Worm (Caenorhabditis elegans) whole organism, L1 larva: ENCODE data around the gene glb-11.
A peak's percentile ranks its signal among the peaks of the same experiment; 100 is the strongest.

ENCODE experiments used
- C04F5.9 ChIP-seq: sonication (generic microtip); optimal IDR thresholded peaks from 2 replicates; lab custom pipeline; 2016; ENCODE audit warnings: missing genetic modification characterization, missing compliant biosample characterization
- C34B4.2 ChIP-seq: sonication (generic microtip); optimal IDR thresholded peaks from 2 replicates; lab custom pipeline; 2017; ENCODE audit warnings: mild to moderate bottlenecking, missing genetic modification characterization, missing compliant biosample characterization
- F16B12.6 ChIP-seq: fragments of 150-350 bp; optimal IDR thresholded peaks from 2 replicates; lab custom pipeline; 2014; ENCODE audit warnings: missing biosample characterization, missing genetic modification characterization
- alr-1 ChIP-seq: fragments of 200-800 bp; sonication (Bioruptor generic); optimal IDR thresholded peaks from 2 replicates; lab custom pipeline; 2018; ENCODE audit warnings: borderline replicate concordance, mild to moderate bottlenecking, missing genetic modification characterization, missing compliant biosample characterization
- ama-1 ChIP-seq: fragments of 150-350 bp; optimal IDR thresholded peaks from 2 replicates; lab custom pipeline; 2014
- blmp-1 ChIP-seq: fragments of 150-350 bp; optimal IDR thresholded peaks from 2 replicates; lab custom pipeline; 2014; ENCODE audit warnings: missing biosample characterization, missing genetic modification characterization
- ceh-63 ChIP-seq: fragments of 200-800 bp; sonication (Bioruptor generic); optimal IDR thresholded peaks from 2 replicates; lab custom pipeline; 2018; ENCODE audit warnings: mild to moderate bottlenecking, missing genetic modification characterization, missing compliant biosample characterization
- ceh-8 ChIP-seq: fragments of 200-800 bp; sonication (Bioruptor generic); optimal IDR thresholded peaks from 2 replicates; lab custom pipeline; 2018; ENCODE audit warnings: mild to moderate bottlenecking, missing genetic modification characterization, moderate library complexity, missing compliant biosample characterization
- ceh-82 ChIP-seq, 3 experiments: fragments of 150-350 bp in 1 of 3; sonication (generic microtip) in 2 of 3; optimal IDR thresholded peaks; 2 replicates each; lab custom pipeline; 2014 to 2017; ENCODE audit warnings: missing biosample characterization in 3 of 3, missing genetic modification characterization in 3 of 3
- ceh-88 ChIP-seq: fragments of 200-800 bp; sonication (Bioruptor generic); IDR thresholded peaks from 2 replicates; pipeline ENCODE4 v1.3.6; 2022; ENCODE audit warnings: missing genetic modification characterization, missing compliant biosample characterization
- ceh-90 ChIP-seq: sonication (generic microtip); optimal IDR thresholded peaks from 2 replicates; lab custom pipeline; 2016; ENCODE audit warnings: missing genetic modification characterization, missing compliant biosample characterization
- dpl-1 ChIP-seq, 3 experiments: fragments of 150-350 bp in 2 of 3; sonication (generic microtip) in 1 of 3; optimal IDR thresholded peaks; 2 replicates each; lab custom pipeline; 2014 to 2017; ENCODE audit warnings: missing biosample characterization in 3 of 3, missing genetic modification characterization in 3 of 3, missing genetic modification reagents in 3 of 3
- dsc-1 ChIP-seq: sonication (generic microtip); optimal IDR thresholded peaks from 2 replicates; lab custom pipeline; 2016; ENCODE audit warnings: mild to moderate bottlenecking, missing genetic modification characterization, missing compliant biosample characterization
- egl-13 ChIP-seq: sonication (generic microtip); optimal IDR thresholded peaks from 2 replicates; lab custom pipeline; 2016; ENCODE audit warnings: missing genotype, missing genetic modification reagents, missing genetic modification characterization, missing compliant biosample characterization
- elt-3 ChIP-seq, 6 experiments: fragments of 150-350 bp in 1 of 6; sonication (generic microtip); optimal IDR thresholded peaks; 2 replicates each; lab custom pipeline; 2017 to 2018; ENCODE audit warnings: missing biosample characterization in 6 of 6, missing genetic modification characterization in 6 of 6, inconsistent platforms in 1 of 6
- ets-5 ChIP-seq: fragments of 200-800 bp; sonication (Bioruptor generic); IDR thresholded peaks from 2 replicates; pipeline ENCODE4 v1.3.6; 2022; ENCODE audit warnings: missing genetic modification characterization, missing compliant biosample characterization
- fkh-4 ChIP-seq: sonication (generic microtip); optimal IDR thresholded peaks from 2 replicates; lab custom pipeline; 2016; ENCODE audit warnings: missing compliant biosample characterization, missing genetic modification characterization, borderline replicate concordance
- hpl-2 ChIP-seq: fragments of 150-350 bp; optimal IDR thresholded peaks from 2 replicates; lab custom pipeline; 2014; ENCODE audit warnings: missing biosample characterization, missing genetic modification reagents, missing genetic modification characterization
- irx-1 ChIP-seq: sonication (generic microtip); optimal IDR thresholded peaks from 2 replicates; lab custom pipeline; 2016; ENCODE audit warnings: missing genetic modification characterization, missing compliant biosample characterization
- isw-1 ChIP-seq: fragments of 200-800 bp; sonication (Bioruptor generic); IDR thresholded peaks from 2 replicates; pipeline ENCODE4 v1.3.6; 2022; ENCODE audit warnings: missing genetic modification characterization, missing compliant biosample characterization
- lin-13 ChIP-seq: fragments of 150-350 bp; optimal IDR thresholded peaks from 2 replicates; lab custom pipeline; 2014; ENCODE audit warnings: missing biosample characterization, missing genetic modification reagents, missing genetic modification characterization
- lin-14 ChIP-seq: fragments of 200-800 bp; sonication (Bioruptor generic); optimal IDR thresholded peaks from 2 replicates; lab custom pipeline; 2018; ENCODE audit warnings: mild to moderate bottlenecking, missing genetic modification characterization, moderate library complexity, missing compliant biosample characterization
- lin-15B ChIP-seq: fragments of 150-350 bp; sonication (generic microtip); optimal IDR thresholded peaks from 3 replicates; lab custom pipeline; 2014; ENCODE audit warnings: missing biosample characterization, missing genetic modification characterization
- lin-39 ChIP-seq: fragments of 150-350 bp; optimal IDR thresholded peaks from 2 replicates; lab custom pipeline; 2014; ENCODE audit warnings: missing biosample characterization, missing genetic modification reagents, missing genetic modification characterization
- lir-3 ChIP-seq: sonication (generic microtip); optimal IDR thresholded peaks from 2 replicates; lab custom pipeline; 2016; ENCODE audit warnings: mild to moderate bottlenecking, missing genetic modification characterization, moderate library complexity, missing compliant biosample characterization; ENCODE audit not compliant: poor library complexity
- lsy-2 ChIP-seq, 2 experiments: fragments of 150-350 bp; optimal IDR thresholded peaks; 2 replicates each; lab custom pipeline; 2014; ENCODE audit warnings: missing biosample characterization in 2 of 2, missing genetic modification characterization in 2 of 2
- mdl-1 ChIP-seq, 2 experiments: fragments of 150-350 bp; optimal IDR thresholded peaks; 2 replicates each; lab custom pipeline; 2014 to 2017; ENCODE audit warnings: missing biosample characterization in 2 of 2, missing genetic modification characterization in 2 of 2, inconsistent platforms in 1 of 2
- mep-1 ChIP-seq: fragments of 150-350 bp; optimal IDR thresholded peaks from 2 replicates; lab custom pipeline; 2014; ENCODE audit warnings: missing biosample characterization, missing genetic modification characterization
- nhr-12 ChIP-seq: sonication (generic microtip); optimal IDR thresholded peaks from 2 replicates; lab custom pipeline; 2017; ENCODE audit warnings: missing biosample characterization, missing genetic modification characterization
- nhr-20 ChIP-seq: sonication (generic microtip); optimal IDR thresholded peaks from 2 replicates; lab custom pipeline; 2016; ENCODE audit warnings: mild to moderate bottlenecking, missing genetic modification characterization, missing compliant biosample characterization
- nhr-47 ChIP-seq: sonication (generic microtip); optimal IDR thresholded peaks from 2 replicates; lab custom pipeline; 2016; ENCODE audit warnings: mild to moderate bottlenecking, missing genetic modification characterization, moderate library complexity, missing compliant biosample characterization
- nhr-71 ChIP-seq: sonication (generic microtip); optimal IDR thresholded peaks from 2 replicates; lab custom pipeline; 2016; ENCODE audit warnings: mild to moderate bottlenecking, missing genetic modification characterization, moderate library complexity, missing compliant biosample characterization
- nhr-76 ChIP-seq: sonication (generic microtip); optimal IDR thresholded peaks from 2 replicates; lab custom pipeline; 2017; ENCODE audit warnings: missing biosample characterization, missing genetic modification characterization
- nhr-84 ChIP-seq: sonication (generic microtip); optimal IDR thresholded peaks from 2 replicates; lab custom pipeline; 2017; ENCODE audit warnings: missing biosample characterization, missing genetic modification characterization
- nhr-85 ChIP-seq: sonication (generic microtip); peaks from one replicate; lab custom pipeline; 2016; ENCODE audit warnings: missing genetic modification characterization, inconsistent platforms, missing compliant biosample characterization
- nhr-90 ChIP-seq: sonication (generic microtip); optimal IDR thresholded peaks from 2 replicates; lab custom pipeline; 2016; ENCODE audit warnings: mild to moderate bottlenecking, missing genetic modification characterization, missing compliant biosample characterization; ENCODE audit not compliant: poor library complexity
- pax-3 ChIP-seq: fragments of 200-800 bp; sonication (Bioruptor generic); optimal IDR thresholded peaks from 2 replicates; lab custom pipeline; 2018; ENCODE audit warnings: mild to moderate bottlenecking, missing genetic modification characterization, moderate library complexity, missing compliant biosample characterization
- rnt-1 ChIP-seq: sonication (generic microtip); optimal IDR thresholded peaks from 2 replicates; lab custom pipeline; 2016; ENCODE audit warnings: mild to moderate bottlenecking, missing genetic modification characterization, moderate library complexity, missing compliant biosample characterization
- skn-1 ChIP-seq: fragments of 150-350 bp; optimal IDR thresholded peaks from 2 replicates; lab custom pipeline; 2014; ENCODE audit warnings: missing biosample characterization, missing genetic modification characterization
- snpc-4 ChIP-seq: fragments of 150-350 bp; optimal IDR thresholded peaks from 2 replicates; lab custom pipeline; 2014; ENCODE audit warnings: missing biosample characterization, missing genetic modification characterization
- snu-23 ChIP-seq: sonication (generic microtip); optimal IDR thresholded peaks from 2 replicates; lab custom pipeline; 2016; ENCODE audit warnings: missing genetic modification characterization, missing compliant biosample characterization
- sox-4 ChIP-seq: sonication (generic microtip); optimal IDR thresholded peaks from 2 replicates; lab custom pipeline; 2016; ENCODE audit warnings: missing genetic modification characterization, missing compliant biosample characterization
- swsn-7 ChIP-seq: sonication (generic microtip); optimal IDR thresholded peaks from 2 replicates; lab custom pipeline; 2016; ENCODE audit warnings: missing genetic modification characterization, missing compliant biosample characterization
- tbx-2 ChIP-seq: sonication (generic microtip); optimal IDR thresholded peaks from 2 replicates; lab custom pipeline; 2016; ENCODE audit warnings: missing genetic modification characterization, missing compliant biosample characterization
- tlp-1 ChIP-seq: fragments of 150-350 bp; optimal IDR thresholded peaks from 2 replicates; lab custom pipeline; 2014; ENCODE audit warnings: missing biosample characterization, missing genetic modification characterization
- unc-130 ChIP-seq: fragments of 150-350 bp; optimal IDR thresholded peaks from 2 replicates; lab custom pipeline; 2017; ENCODE audit warnings: missing biosample characterization, missing genetic modification characterization, inconsistent platforms
- unc-86 ChIP-seq: sonication (generic microtip); optimal IDR thresholded peaks from 2 replicates; lab custom pipeline; 2016; ENCODE audit warnings: missing genetic modification characterization, missing compliant biosample characterization
- vab-15 ChIP-seq: sonication (generic microtip); optimal IDR thresholded peaks from 2 replicates; lab custom pipeline; 2017; ENCODE audit warnings: missing genotype, mild to moderate bottlenecking, missing genetic modification characterization, missing compliant biosample characterization
- xbp-1 ChIP-seq: sonication (generic microtip); optimal IDR thresholded peaks from 2 replicates; lab custom pipeline; 2016; ENCODE audit warnings: missing genetic modification characterization, missing compliant biosample characterization
- zag-1 ChIP-seq: fragments of 150-350 bp; optimal IDR thresholded peaks from 2 replicates; lab custom pipeline; 2014; ENCODE audit warnings: missing biosample characterization, missing genetic modification characterization
- ztf-11 ChIP-seq, 2 experiments: sonication (generic microtip); optimal IDR thresholded peaks; 2 replicates each; lab custom pipeline; 2016 to 2017; ENCODE audit warnings: missing genetic modification characterization in 2 of 2, missing biosample characterization in 1 of 2, missing compliant biosample characterization in 1 of 2
- ztf-4 ChIP-seq: fragments of 150-350 bp; optimal IDR thresholded peaks from 2 replicates; lab custom pipeline; 2014; ENCODE audit warnings: missing biosample characterization, missing genetic modification characterization

glb-11 gene

ce11 chrIII:3954828-3955227 is 37.2 kb downstream of the glb-11 start (continued):
- TF ChIP-seq lir-3 (tag; lab: Kevin White, UChicago) = no peak
- TF ChIP-seq C04F5.9 = no peak
- TF ChIP-seq ets-5 = no peak

ce11 chrIII:3954220-3954619 is 37.8 kb downstream of the glb-11 start:
- no peak for TF ChIP-seq snpc-4 (tag; lab: Kevin White, UChicago)
- peak; percentile 37 for TF ChIP-seq ceh-8 (GFP tag; lab: Kevin White, UChicago)
- TF ChIP-seq isw-1 (GFP tag; lab: Robert Waterston, UW) = no peak
- TF ChIP-seq nhr-76 (tag; lab: Kevin White, UChicago) = no peak
- TF ChIP-seq dsc-1 (tag; lab: Kevin White, UChicago) = peak; percentile 46
- TF ChIP-seq lsy-2 (tag; optimal IDR thresholded peaks at IDR 0.05; lab: Kevin White, UChicago) = peak; percentile 42 to 58
- TF ChIP-seq nhr-71 (tag; lab: Kevin White, UChicago) = peak; percentile 85
- peak; percentile 42 for TF ChIP-seq nhr-47 (tag; lab: Kevin White, UChicago)
- TF ChIP-seq nhr-12 = no peak
- TF ChIP-seq xbp-1 (tag; lab: Kevin White, UChicago) = peak; percentile 9
- peak; percentile 19 for TF ChIP-seq lin-13 (GFP tag; lab: Kevin White, UChicago)
- TF ChIP-seq nhr-90 (tag; lab: Kevin White, UChicago) = no peak
- no peak for TF ChIP-seq fkh-4 (tag; lab: Kevin White, UChicago)
- no peak for TF ChIP-seq tlp-1 (tag; lab: Kevin White, UChicago)
- no peak for TF ChIP-seq elt-3 (tag; optimal IDR thresholded peaks at IDR 0.05; lab: Kevin White, UChicago)
- TF ChIP-seq irx-1 = peak; percentile 25
- no peak for TF ChIP-seq ceh-90 (tag; lab: Kevin White, UChicago)
- no peak for TF ChIP-seq C34B4.2
- peak in 1 of 2 experiments; percentile 8 for TF ChIP-seq ztf-11 (tag; optimal IDR thresholded peaks at IDR 0.05; lab: Kevin White, UChicago)
- peak; percentile 34 for TF ChIP-seq rnt-1 (tag; lab: Kevin White, UChicago)
- peak; percentile 37 for TF ChIP-seq swsn-7 (tag; lab: Kevin White, UChicago)
- peak; percentile 62 for TF ChIP-seq nhr-20
- TF ChIP-seq mdl-1 (tag; optimal IDR thresholded peaks at IDR 0.05; lab: Kevin White, UChicago) = peak in 1 of 2 experiments; percentile 90
- no peak for TF ChIP-seq egl-13 (tag; lab: Kevin White, UChicago)
- TF ChIP-seq alr-1 (tag; lab: Kevin White, UChicago) = no peak
- peak; percentile 70 for TF ChIP-seq ztf-4 (tag; lab: Kevin White, UChicago)
- no peak for TF ChIP-seq lin-15B (tag; lab: Kevin White, UChicago)
- peak; percentile 90 for TF ChIP-seq lin-14 (GFP tag; lab: Kevin White, UChicago)
- peak; percentile 52 for TF ChIP-seq mep-1 (tag; lab: Kevin White, UChicago)
- TF ChIP-seq pax-3 (tag; lab: Kevin White, UChicago) = peak; percentile 57
- no peak for TF ChIP-seq ceh-88
- peak; percentile 11 for TF ChIP-seq blmp-1 (tag; lab: Kevin White, UChicago)
- peak in 1 of 3 experiments; percentile 1 for TF ChIP-seq dpl-1 (GFP tag; optimal IDR thresholded peaks at IDR 0.05; lab: Kevin White, UChicago)
- TF ChIP-seq zag-1 (tag; lab: Kevin White, UChicago) = no peak
- TF ChIP-seq skn-1 = no peak
- TF ChIP-seq ama-1 (lab: Kevin White, UChicago) = peak; percentile 59
- peak; percentile 54 for TF ChIP-seq unc-130
- no peak for TF ChIP-seq hpl-2
- peak; percentile 29 for TF ChIP-seq vab-15 (tag; lab: Kevin White, UChicago)
- no peak for TF ChIP-seq nhr-84 (tag; lab: Kevin White, UChicago)
- TF ChIP-seq ceh-63 = no peak
- no peak for TF ChIP-seq nhr-85 (tag; lab: Kevin White, UChicago)
- peak; percentile 22 for TF ChIP-seq unc-86 (tag; lab: Kevin White, UChicago)
- peak; percentile 54 for TF ChIP-seq snu-23 (GFP tag; lab: Kevin White, UChicago)
- peak in 1 of 3 experiments; percentile 8 for TF ChIP-seq ceh-82 (tag; optimal IDR thresholded peaks at IDR 0.05; lab: Kevin White, UChicago)
- no peak for TF ChIP-seq F16B12.6
- no peak for TF ChIP-seq sox-4
- TF ChIP-seq lir-3 (tag; lab: Kevin White, UChicago) = peak; percentile 38
- no peak for TF ChIP-seq lin-39 (tag; lab: Kevin White, UChicago)
- TF ChIP-seq tbx-2 (tag; lab: Kevin White, UChicago) = peak; percentile 45
